In the genomic region with DNA sequence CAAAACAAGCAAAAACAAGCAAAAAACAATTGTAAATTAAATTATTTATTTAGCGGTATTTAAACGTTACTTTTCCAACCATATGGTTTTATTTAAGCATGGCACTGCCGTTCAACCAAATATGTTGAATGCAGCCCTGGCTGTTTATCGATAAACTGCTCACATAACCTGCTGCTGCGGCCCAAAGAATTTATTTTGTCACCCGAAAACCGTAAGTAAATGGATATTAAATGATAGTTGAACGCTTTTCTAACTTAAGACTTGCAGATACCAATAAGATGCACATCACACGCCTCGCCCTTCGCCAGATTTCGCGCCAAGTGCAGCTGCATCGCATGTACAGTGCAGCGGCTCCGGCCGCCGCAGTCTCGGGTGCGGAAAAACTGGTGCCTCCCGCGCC, we compare ENCODE assay signal across 3 fruit fly cellular contexts.
A peak's percentile ranks its signal among the peaks of the same experiment; 100 is the strongest.
TF ChIP-seq lines count a peak whose summit lies in the region.

Gene mRpL12, plus strand, starts transcription at position 123 of the 400 bp plus-strand sequence.

- no peak for TF ChIP-seq CTCF in whole organism, embryonic (GFP tag; optimal IDR thresholded peaks at IDR 0.05; lab: Kevin White, UChicago)

TF ChIP-seq in whole organism, adult, 20 proteins besides CTCF, POLR2A, EP300 and RAD21:
- TF ChIP-seq Mnt (GFP tag; optimal IDR thresholded peaks at IDR 0.05; lab: Kevin White, UChicago) (peak; percentile 4), CG11617 (GFP tag; optimal IDR thresholded peaks at IDR 0.05; lab: Kevin White, UChicago) (no peak), kay (GFP tag; lab: Kevin White, UChicago; ENCODE audit: borderline replicate concordance) (peak; percentile 4)

TF ChIP-seq in whole organism, embryonic, 481 proteins besides CTCF, POLR2A, EP300 and RAD21 (continues in another document):
- TF ChIP-seq CG10267 (tag; optimal IDR thresholded peaks at IDR 0.05; lab: Kevin White, UChicago) (peak; percentile 21), Gsc (GFP tag; IDR thresholded peaks at IDR 0.05; lab: Robert Waterston, UW) (no peak), Adf1 (GFP tag; IDR thresholded peaks at IDR 0.05; lab: Robert Waterston, UW) (no peak), CG2712 (tag; optimal IDR thresholded peaks at IDR 0.05; lab: Kevin White, UChicago) (peak; percentile 18), abd-A (tag; optimal IDR thresholded peaks at IDR 0.05; lab: Kevin White, UChicago) (no peak), CG2120 (GFP tag; optimal IDR thresholded peaks at IDR 0.05; lab: Kevin White, UChicago) (peak; percentile 23), jumu (GFP tag; optimal IDR thresholded peaks at IDR 0.05; lab: Kevin White, UChicago) (no peak), CG6791 (GFP tag; IDR thresholded peaks at IDR 0.05; lab: Robert Waterston, UW; ENCODE audit: partially characterized antibody) (peak; percentile 26; the same call in 1 of the 3 replicates), gem (tag; optimal IDR thresholded peaks at IDR 0.05; lab: Kevin White, UChicago) (no peak), nmo (GFP tag; optimal IDR thresholded peaks at IDR 0.05; lab: Kevin White, UChicago) (peak; percentile 2), peb (GFP tag; IDR thresholded peaks at IDR 0.05; lab: Robert Waterston, UW) (no peak), toy (GFP tag; IDR thresholded peaks at IDR 0.05; lab: Robert Waterston, UW) (no peak), CG8388 (GFP tag; optimal IDR thresholded peaks at IDR 0.05; lab: Kevin White, UChicago) (no peak), gcm2 (GFP tag; optimal IDR thresholded peaks at IDR 0.05; lab: Kevin White, UChicago) (no peak), CG7839 (tag; optimal IDR thresholded peaks at IDR 0.05; lab: Kevin White, UChicago) (no peak), CG15011 (GFP tag; optimal IDR thresholded peaks at IDR 0.05; lab: Kevin White, UChicago) (no peak), CoRest (tag; optimal IDR thresholded peaks at IDR 0.05; lab: Kevin White, UChicago) (peak; percentile 19), Aef1 (GFP tag; IDR thresholded peaks at IDR 0.05; lab: Robert Waterston, UW) (no peak), Dref (GFP tag; IDR thresholded peaks at IDR 0.05; lab: Robert Waterston, UW) (peak; percentile 83), CG2116 (GFP tag; optimal IDR thresholded peaks at IDR 0.05; lab: Kevin White, UChicago) (peak; percentile 92), CG12391 (tag; optimal IDR thresholded peaks at IDR 0.05; lab: Kevin White, UChicago) (peak; percentile 1), gcm (GFP tag; optimal IDR thresholded peaks at IDR 0.05; lab: Kevin White, UChicago) (no peak), HLH4C (GFP tag; IDR thresholded peaks at IDR 0.05; lab: Robert Waterston, UW; ENCODE audit: partially characterized antibody) (peak; percentile 50; the same call in 2 of the 3 replicates), CG3838 (GFP tag; optimal IDR thresholded peaks at IDR 0.05; lab: Kevin White, UChicago) (no peak), Rfx (GFP tag; IDR thresholded peaks at IDR 0.05; lab: Robert Waterston, UW) (no peak), cwo (GFP tag; optimal IDR thresholded peaks at IDR 0.05; lab: Kevin White, UChicago) (no peak), Ets97D (GFP tag; optimal IDR thresholded peaks at IDR 0.05; lab: Kevin White, UChicago) (peak; percentile 6), Awh (GFP tag; IDR thresholded peaks at IDR 0.05; lab: Robert Waterston, UW) (no peak), C15 (GFP tag; IDR thresholded peaks at IDR 0.05; lab: Robert Waterston, UW) (no peak), sim (GFP tag; IDR thresholded peaks at IDR 0.05; lab: Robert Waterston, UW) (no peak), CG4424 (GFP tag; optimal IDR thresholded peaks at IDR 0.05; lab: Kevin White, UChicago) (peak; percentile 25), CG1603 (tag; optimal IDR thresholded peaks at IDR 0.05; lab: Kevin White, UChicago) (peak; percentile 54), phol (tag; optimal IDR thresholded peaks at IDR 0.05; lab: Kevin White, UChicago) (peak; percentile 25), CG3407 (GFP tag; optimal IDR thresholded peaks at IDR 0.05; lab: Kevin White, UChicago) (no peak), ewg (GFP tag; optimal IDR thresholded peaks at IDR 0.05; lab: Kevin White, UChicago) (no peak), NC2β (GFP tag; optimal IDR thresholded peaks at IDR 0.05; lab: Kevin White, UChicago) (no peak), ci (GFP tag; IDR thresholded peaks at IDR 0.05; lab: Robert Waterston, UW) (no peak; the same call in 2 of the 3 replicates), fd64A (GFP tag; optimal IDR thresholded peaks at IDR 0.05; lab: Kevin White, UChicago) (no peak), amos (GFP tag; IDR thresholded peaks at IDR 0.05; lab: Robert Waterston, UW; ENCODE audit: partially characterized antibody) (peak; percentile 25; the same call in 1 of the 2 replicates), CG8359 (GFP tag; optimal IDR thresholded peaks at IDR 0.05; lab: Kevin White, UChicago; ENCODE audit: borderline replicate concordance) (no peak), CG4617 (GFP tag; optimal IDR thresholded peaks at IDR 0.05; lab: Kevin White, UChicago; ENCODE audit: borderline replicate concordance) (peak; percentile 42)

TF ChIP-seq in whole organism, prepupa, 60 proteins besides CTCF, POLR2A, EP300 and RAD21:
- TF ChIP-seq fkh (GFP tag; optimal IDR thresholded peaks at IDR 0.05; lab: Kevin White, UChicago): peak; percentile 61
- no peak for TF ChIP-seq CG8119 (GFP tag; IDR thresholded peaks at IDR 0.05; lab: Robert Waterston, UW)
TF ChIP-seq in whole organism, prepupa: peak in this region for 1.
